Worm (Caenorhabditis elegans): ENCODE results near the gene Y14H12B.2.

Y14H12B.2 gene

ce11 chrII:3964302-3964885 lies 30.9 kb upstream of the Y14H12B.2 start:
- TF ChIP-seq aha-1 (tag) (peak; percentile 96), set-16 (GFP tag; IDR thresholded peaks at IDR 0.05) (peak; percentile 94), nhr-111 (GFP tag; optimal IDR thresholded peaks at IDR 0.05) (no peak), aly-2 (tag; optimal IDR thresholded peaks at IDR 0.05) (no peak)

- TF ChIP-seq ces-1 (GFP tag; optimal IDR thresholded peaks at IDR 0.05), result no peak
- no peak for TF ChIP-seq lin-1 (GFP tag; IDR thresholded peaks at IDR 0.05)
- TF ChIP-seq ceh-82 (tag; optimal IDR thresholded peaks at IDR 0.05), result no peak
- TF ChIP-seq fkh-10 (GFP tag; optimal IDR thresholded peaks at IDR 0.05), result no peak
- no peak for TF ChIP-seq daf-12 (tag; optimal IDR thresholded peaks at IDR 0.05)
- 0 out of 2 replicates have a peak, but pooled peaks have one; percentile 30 for TF ChIP-seq hmg-1.1 (GFP tag; IDR thresholded peaks at IDR 0.05)
- TF ChIP-seq zip-11 (GFP tag; IDR thresholded peaks at IDR 0.05), result no peak
- TF ChIP-seq nhr-41 (GFP tag; IDR thresholded peaks at IDR 0.05), result no peak
- TF ChIP-seq nhr-11 (tag; optimal IDR thresholded peaks at IDR 0.05), result no peak
- peak; percentile 5 for TF ChIP-seq mep-1 (tag; optimal IDR thresholded peaks at IDR 0.05)
- TF ChIP-seq set-16 (GFP tag; IDR thresholded peaks at IDR 0.05), result peak; percentile 23; the same call in 1 of the 2 replicates
- TF ChIP-seq rbr-2 (tag; optimal IDR thresholded peaks at IDR 0.05), result no peak
- TF ChIP-seq ceh-62 (tag; optimal IDR thresholded peaks at IDR 0.05), result no peak
- TF ChIP-seq mdt-29 (GFP tag; IDR thresholded peaks at IDR 0.05), result no peak
- no peak for TF ChIP-seq lin-29 (GFP tag; IDR thresholded peaks at IDR 0.05)
- no peak for TF ChIP-seq php-3 (GFP tag; IDR thresholded peaks at IDR 0.05)
Measured at ce11 chrII:3961256-3961655, 27.7 kb upstream of the Y14H12B.2 start.

ce11 chrII:3960276-3960675 lies 26.7 kb upstream of the Y14H12B.2 start:
- no peak for TF ChIP-seq zfp-2 (tag; optimal IDR thresholded peaks at IDR 0.05)
- no peak for TF ChIP-seq egl-27 (tag; optimal IDR thresholded peaks at IDR 0.05)
- peak; percentile 37 for TF ChIP-seq mep-1 (tag; optimal IDR thresholded peaks at IDR 0.05)
- TF ChIP-seq ctbp-1 (GFP tag; IDR thresholded peaks at IDR 0.05), result 0 out of 2 replicates have a peak, but pooled peaks have one; percentile 37
- TF ChIP-seq lsy-2 (tag; optimal IDR thresholded peaks at IDR 0.05), result peak in 1 of 2 experiments; percentile 55
- peak; percentile 87 for TF ChIP-seq aha-1 (tag)
- TF ChIP-seq fkh-10 (GFP tag; optimal IDR thresholded peaks at IDR 0.05), result peak; percentile 82
- no peak for TF ChIP-seq F49E8.2 (tag; optimal IDR thresholded peaks at IDR 0.05; ENCODE audit: borderline replicate concordance)
- no peak for TF ChIP-seq F37D6.2 (tag; optimal IDR thresholded peaks at IDR 0.05)
- no peak for TF ChIP-seq hif-1 (tag; optimal IDR thresholded peaks at IDR 0.05)
- peak in 1 of 2 experiments; percentile 7 for TF ChIP-seq mdl-1 (tag; optimal IDR thresholded peaks at IDR 0.05)
- peak in 1 of 2 experiments; percentile 90 for TF ChIP-seq unc-62 (GFP tag; optimal IDR thresholded peaks at IDR 0.05 in 1 of 2)
- TF ChIP-seq unc-62 (tag; optimal IDR thresholded peaks at IDR 0.05), result no peak
- TF ChIP-seq spr-1 (tag; optimal IDR thresholded peaks at IDR 0.05), result no peak
- TF ChIP-seq nhr-28 (tag; optimal IDR thresholded peaks at IDR 0.05), result no peak

- TF ChIP-seq lin-13 (GFP tag; optimal IDR thresholded peaks at IDR 0.05) (no peak), tag-97 (GFP tag; IDR thresholded peaks at IDR 0.05) (no peak), R02D3.7 (tag; optimal IDR thresholded peaks at IDR 0.05) (no peak), rbr-2 (tag; optimal IDR thresholded peaks at IDR 0.05) (no peak), aha-1 (tag) (peak; percentile 76), pha-4 (GFP tag; IDR thresholded peaks at IDR 0.05) (no peak), pha-4 (tag; optimal IDR thresholded peaks at IDR 0.05) (no peak), set-16 (GFP tag; IDR thresholded peaks at IDR 0.05) (peak; percentile 37; the same call in 1 of the 2 replicates), dve-1 (tag; optimal IDR thresholded peaks at IDR 0.05; ENCODE audit: insufficient read depth) (no peak), unc-62 (GFP tag; optimal IDR thresholded peaks at IDR 0.05 in 1 of 2) (no peak), unc-62 (tag; optimal IDR thresholded peaks at IDR 0.05) (no peak)
Measured at ce11 chrII:3959432-3960102, 26.0 kb upstream of the Y14H12B.2 start.
